Worm (Caenorhabditis elegans): ENCODE measurements around the gene C30H6.12.

DNA sequence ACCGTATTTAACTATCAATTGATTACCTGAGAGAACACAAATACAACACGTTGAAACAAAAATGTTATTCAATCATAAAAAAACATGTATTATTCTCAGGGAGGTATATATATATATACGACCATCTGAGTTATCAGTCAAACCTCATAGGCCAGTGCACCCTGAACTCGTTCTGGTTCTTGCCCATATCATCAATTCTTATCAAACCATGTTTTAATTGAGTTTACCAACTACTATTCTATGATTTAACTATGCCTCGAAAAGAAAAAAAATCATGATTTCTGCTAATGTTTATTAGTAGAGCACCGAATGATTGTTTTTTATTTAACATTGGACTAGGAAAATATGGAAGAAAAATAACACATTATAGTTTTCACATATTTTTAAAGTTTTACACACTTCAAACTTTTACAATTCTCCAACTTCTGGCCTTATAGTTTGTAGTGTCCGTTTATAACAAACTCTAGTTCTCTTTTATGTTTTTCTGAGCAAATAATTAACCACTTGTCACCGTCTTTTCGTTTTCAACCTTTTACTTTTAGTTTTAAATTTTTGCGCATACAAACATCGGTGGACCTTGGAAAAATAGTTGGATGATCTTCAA is 49.2 kb downstream of the C30H6.12 start:
- no peak for TF ChIP-seq tbx-11 (GFP tag; IDR thresholded peaks at IDR 0.05)
- no peak for TF ChIP-seq flt-1 (GFP tag; IDR thresholded peaks at IDR 0.05)
- TF ChIP-seq ets-7 (tag; optimal IDR thresholded peaks at IDR 0.05): no peak
- TF ChIP-seq hnd-1 (tag; optimal IDR thresholded peaks at IDR 0.05): no peak
- TF ChIP-seq ama-1 (optimal IDR thresholded peaks at IDR 0.05): no peak
- TF ChIP-seq sea-1 (GFP tag; conservative IDR thresholded peaks at IDR 0.05): no peak
- TF ChIP-seq B0310.2 (tag; optimal IDR thresholded peaks at IDR 0.05): no peak
- TF ChIP-seq ceh-13 (GFP tag; optimal IDR thresholded peaks at IDR 0.05): no peak
- TF ChIP-seq pes-1 (GFP tag; IDR thresholded peaks at IDR 0.05): no peak
- no peak for TF ChIP-seq hmbx-1 (tag; optimal IDR thresholded peaks at IDR 0.05)
- no peak for TF ChIP-seq ceh-36 (tag; optimal IDR thresholded peaks at IDR 0.05)
- no peak for TF ChIP-seq scrt-1 (GFP tag; IDR thresholded peaks at IDR 0.05)
- TF ChIP-seq tbx-37 (GFP tag; conservative IDR thresholded peaks at IDR 0.05): no peak

Measured in whole organism, early embryonic.